Fruit fly (Drosophila melanogaster): ENCODE results near the gene Kmn1.

dm6 chrX:11620527-11620926, 48.3 kb upstream of the Kmn1 start:
- no peak for TF ChIP-seq toe (GFP tag; optimal IDR thresholded peaks at IDR 0.05)
- no peak for TF ChIP-seq tj (GFP tag; optimal IDR thresholded peaks at IDR 0.05)
- TF ChIP-seq ovo (GFP tag; optimal IDR thresholded peaks at IDR 0.05): no peak
- no peak for TF ChIP-seq CG12768 (GFP tag; optimal IDR thresholded peaks at IDR 0.05)
- TF ChIP-seq cic (GFP tag; optimal IDR thresholded peaks at IDR 0.05): peak; percentile 31
